Fruit fly (Drosophila melanogaster) whole organism, wandering third instar larva: ENCODE data around the gene CG7906.

Experiments used
- br ChIP-seq: fragments of 200-800 bp; sonication (Bioruptor generic); optimal IDR thresholded peaks from 2 replicates; lab custom pipeline; 2016; ENCODE audit warnings: missing biosample characterization, missing genetic modification characterization
- brk ChIP-seq: fragments of 200-800 bp; sonication (Bioruptor generic); optimal IDR thresholded peaks from 2 replicates; lab custom pipeline; 2016; ENCODE audit warnings: missing biosample characterization, mild to moderate bottlenecking, missing genetic modification characterization
- dl ChIP-seq, 2 experiments: fragments of 175-275, 200-275 bp in 1 of 2; fragments of 200-275 bp in 1 of 2; sonication (Bioruptor generic); optimal IDR thresholded peaks; lab custom pipeline; 2018; ENCODE audit warnings: mild to moderate bottlenecking in 2 of 2, missing biosample characterization in 2 of 2, missing genetic modification characterization in 2 of 2, moderate library complexity in 2 of 2; ENCODE audit not compliant: partially characterized antibody in 2 of 2, insufficient read depth in 1 of 2
- h ChIP-seq: fragments of 200-800 bp; sonication (Bioruptor generic); optimal IDR thresholded peaks from 3 replicates; lab custom pipeline; 2016; ENCODE audit warnings: missing biosample characterization, mild to moderate bottlenecking, missing genetic modification characterization

DNA sequence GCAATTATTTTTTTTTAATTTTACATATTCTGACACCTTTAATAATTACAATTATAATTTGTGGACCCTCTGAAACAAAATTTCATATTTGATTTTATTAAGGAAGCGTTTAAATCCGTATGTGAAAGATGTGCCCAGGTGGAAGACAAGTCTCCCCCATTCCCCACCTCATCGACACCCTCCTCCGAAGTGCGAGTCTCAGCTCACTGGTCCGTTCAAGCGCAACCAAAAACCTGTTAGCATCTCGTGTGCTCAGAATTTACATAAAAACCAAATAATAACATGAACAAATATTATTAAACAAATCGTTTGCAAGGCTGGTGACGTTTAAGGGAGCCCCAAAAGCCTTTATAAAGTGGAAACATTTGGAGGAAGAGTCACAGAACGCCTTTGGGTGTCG, at the start of gene CG7906:
- TF ChIP-seq dl (GFP tag; optimal IDR thresholded peaks at IDR 0.05; lab: Kevin White, UChicago; ENCODE audit: insufficient read depth in 1 of 2, partially characterized antibody in 2 of 2): no peak
- no peak for TF ChIP-seq h (GFP tag; lab: Kevin White, UChicago)
- no peak for TF ChIP-seq br (GFP tag; lab: Kevin White, UChicago)
- no peak for TF ChIP-seq brk (GFP tag; lab: Kevin White, UChicago)
